Fruit fly (Drosophila melanogaster) whole organism, embryonic: ENCODE results near the gene yrt.

Source experiments
- Ada2b ChIP-seq: fragments of 200-800 bp; sonication (Bioruptor generic); IDR thresholded peaks from 2 replicates; pipeline ENCODE4 v1.3.6; 2022; ENCODE audit warnings: missing biosample characterization, missing genetic modification characterization
- Aef1 ChIP-seq: fragments of 200-800 bp; sonication (Bioruptor generic); IDR thresholded peaks from 3 replicates; pipeline ENCODE4 v1.3.6; 2022; ENCODE audit warnings: missing biosample characterization, missing genetic modification characterization
- B-H1 ChIP-seq: fragments of 200-800 bp; sonication (Bioruptor generic); IDR thresholded peaks from 3 replicates; pipeline ENCODE4 v1.3.6; 2022; ENCODE audit warnings: missing biosample characterization, missing genetic modification characterization
- BtbVII ChIP-seq: fragments of 200-800 bp; sonication (Bioruptor generic); optimal IDR thresholded peaks from 3 replicates; lab custom pipeline; 2017; ENCODE audit warnings: missing biosample characterization, mild to moderate bottlenecking, missing genetic modification characterization
- CG10321 ChIP-seq: fragments of 200-800 bp; sonication (Bioruptor generic); IDR thresholded peaks from 2 replicates; pipeline ENCODE4 v1.3.6; 2022; ENCODE audit warnings: missing biosample characterization, missing genetic modification characterization
- CG13287 ChIP-seq: fragments of 200-800 bp; sonication (Bioruptor generic); IDR thresholded peaks from 2 replicates; pipeline ENCODE4 v1.3.6; 2022; ENCODE audit warnings: missing biosample characterization, missing genetic modification characterization; ENCODE audit not compliant: partially characterized antibody
- CG15269 ChIP-seq: fragments of 200-800 bp; sonication (Bioruptor generic); optimal IDR thresholded peaks from 2 replicates; lab custom pipeline; 2018; ENCODE audit warnings: missing biosample characterization, mild to moderate bottlenecking, missing genetic modification characterization, moderate library complexity
- CG1529 ChIP-seq: fragments of 200-800 bp; sonication (Bioruptor generic); optimal IDR thresholded peaks from 3 replicates; lab custom pipeline; 2018; ENCODE audit warnings: missing biosample characterization, missing genetic modification characterization
- CG16813 ChIP-seq: fragments of 200-800 bp; sonication (Bioruptor generic); IDR thresholded peaks from 3 replicates; pipeline ENCODE4 v1.3.6; 2022; ENCODE audit warnings: missing biosample characterization, missing genetic modification characterization; ENCODE audit not compliant: partially characterized antibody
- CG17568 ChIP-seq: fragments of 200-800 bp; sonication (Bioruptor generic); optimal IDR thresholded peaks from 2 replicates; lab custom pipeline; 2018; ENCODE audit warnings: missing biosample characterization, mild to moderate bottlenecking, missing genetic modification characterization, moderate library complexity
- CG18262 ChIP-seq: fragments of 200-800 bp; optimal IDR thresholded peaks from 3 replicates; lab custom pipeline; 2019; ENCODE audit warnings: missing biosample characterization, mild to moderate bottlenecking, missing genetic modification characterization, moderate library complexity
- CG2116 ChIP-seq: fragments of 200-800 bp; sonication (Bioruptor generic); optimal IDR thresholded peaks from 3 replicates; lab custom pipeline; 2018; ENCODE audit warnings: missing biosample characterization, mild to moderate bottlenecking, missing genetic modification characterization
- CG2199 ChIP-seq: fragments of 200-800 bp; sonication (Bioruptor generic); IDR thresholded peaks from 3 replicates; pipeline ENCODE4 v1.3.6; 2022; ENCODE audit warnings: missing biosample characterization, missing genetic modification characterization
- CG3847 ChIP-seq: fragments of 200-800 bp; sonication (Bioruptor generic); IDR thresholded peaks from 2 replicates; pipeline ENCODE4 v1.3.6; 2022; ENCODE audit warnings: missing biosample characterization, missing genetic modification characterization
- CG4424 ChIP-seq: fragments of 200-800 bp; sonication (Bioruptor generic); optimal IDR thresholded peaks from 3 replicates; lab custom pipeline; 2016; ENCODE audit warnings: missing biosample characterization, missing genetic modification characterization
- CG6175 ChIP-seq: fragments of 200-800 bp; sonication (Bioruptor generic); IDR thresholded peaks from 3 replicates; pipeline ENCODE4 v1.3.6; 2022; ENCODE audit warnings: missing biosample characterization, missing genetic modification characterization
- CG6765 ChIP-seq: fragments of 200-800 bp; sonication (Bioruptor generic); optimal IDR thresholded peaks from 3 replicates; lab custom pipeline; 2017; ENCODE audit warnings: missing biosample characterization, mild to moderate bottlenecking, missing genetic modification characterization
- CG7786 ChIP-seq: fragments of 200-800 bp; sonication (Bioruptor generic); optimal IDR thresholded peaks from 2 replicates; lab custom pipeline; 2016; ENCODE audit warnings: missing biosample characterization, missing genetic modification characterization
- CG8924 ChIP-seq: fragments of 200-800 bp; optimal IDR thresholded peaks from 3 replicates; lab custom pipeline; 2019; ENCODE audit warnings: missing biosample characterization, mild to moderate bottlenecking, missing genetic modification characterization, moderate library complexity
- CG9437 ChIP-seq: fragments of 200-800 bp; sonication (Bioruptor generic); optimal IDR thresholded peaks from 2 replicates; lab custom pipeline; 2018; ENCODE audit warnings: missing biosample characterization, mild to moderate bottlenecking, missing genetic modification characterization
- Camta ChIP-seq: fragments of 200-800 bp; sonication (Bioruptor generic); optimal IDR thresholded peaks from 2 replicates; lab custom pipeline; 2016; ENCODE audit warnings: missing biosample characterization, missing genetic modification characterization
- Dll ChIP-seq: fragments of 200-800 bp; sonication (Bioruptor generic); IDR thresholded peaks from 4 replicates; pipeline ENCODE4 v1.3.6; 2022; ENCODE audit warnings: missing biosample characterization, missing genetic modification characterization; ENCODE audit not compliant: partially characterized antibody
- ERR ChIP-seq: fragments of 200-800 bp; sonication (Bioruptor generic); optimal IDR thresholded peaks from 2 replicates; lab custom pipeline; 2016; ENCODE audit warnings: missing biosample characterization, missing genetic modification characterization
- Ets65A ChIP-seq: fragments of 200-800 bp; sonication (Bioruptor generic); peaks from one replicate; lab custom pipeline; 2016; ENCODE audit warnings: missing biosample characterization, missing genetic modification characterization
- GATAe ChIP-seq: fragments of 200-800 bp; sonication (Bioruptor generic); conservative IDR thresholded peaks from 2 replicates; pipeline ENCODE4 v1.3.6; 2022; ENCODE audit warnings: missing biosample characterization, missing genetic modification characterization
- HLH54F ChIP-seq: fragments of 200-800 bp; sonication (Bioruptor generic); optimal IDR thresholded peaks from 3 replicates; lab custom pipeline; 2016; ENCODE audit warnings: missing biosample characterization, missing genetic modification characterization
- Hr51 ChIP-seq, 2 experiments: fragments of 200-800 bp; sonication (Bioruptor generic); optimal IDR thresholded peaks; 2 replicates in 1 of 2; 3 replicates in 1 of 2; lab custom pipeline; 2016 to 2018; ENCODE audit warnings: missing biosample characterization in 2 of 2, missing genetic modification characterization in 2 of 2, mild to moderate bottlenecking in 1 of 2, moderate library complexity in 1 of 2
- Nf-YC ChIP-seq: fragments of 200-800 bp; optimal IDR thresholded peaks from 3 replicates; lab custom pipeline; 2019; ENCODE audit warnings: missing biosample characterization, mild to moderate bottlenecking, missing genetic modification characterization, moderate library complexity
- Oaz ChIP-seq: fragments of 200-800 bp; sonication (Bioruptor generic); IDR thresholded peaks from 2 replicates; pipeline ENCODE4 v1.3.6; 2022; ENCODE audit warnings: missing biosample characterization, missing genetic modification characterization
- Rfx ChIP-seq: fragments of 200-800 bp; sonication (Bioruptor generic); IDR thresholded peaks from 2 replicates; pipeline ENCODE4 v1.3.6; 2022; ENCODE audit warnings: missing biosample characterization, missing genetic modification characterization
- abd-A ChIP-seq: fragments of 200-800 bp; sonication (Bioruptor generic); optimal IDR thresholded peaks from 3 replicates; lab custom pipeline; 2019; ENCODE audit warnings: missing biosample characterization, mild to moderate bottlenecking, missing genetic modification characterization, moderate library complexity
- ara ChIP-seq: fragments of 200-800 bp; sonication (Bioruptor generic); IDR thresholded peaks from 2 replicates; pipeline ENCODE4 v1.3.6; 2022; ENCODE audit warnings: missing biosample characterization, missing genetic modification characterization
- bowl ChIP-seq: fragments of 200-800 bp; sonication (Bioruptor generic); IDR thresholded peaks from 2 replicates; pipeline ENCODE4 v1.3.6; 2022; ENCODE audit warnings: missing biosample characterization, missing genetic modification characterization
- dimm ChIP-seq: fragments of 200-800 bp; sonication (Bioruptor generic); IDR thresholded peaks from 2 replicates; pipeline ENCODE4 v1.3.6; 2022; ENCODE audit warnings: missing biosample characterization, missing genetic modification characterization
- fd3F ChIP-seq: fragments of 200-800 bp; sonication (Bioruptor generic); optimal IDR thresholded peaks from 2 replicates; lab custom pipeline; 2018; ENCODE audit warnings: missing biosample characterization, mild to moderate bottlenecking, missing genetic modification characterization, moderate library complexity
- gcm ChIP-seq: fragments of 200-800 bp; sonication (Bioruptor generic); optimal IDR thresholded peaks from 2 replicates; lab custom pipeline; 2019; ENCODE audit warnings: missing biosample characterization, mild to moderate bottlenecking, missing genetic modification characterization, moderate library complexity
- gsb-n ChIP-seq: fragments of 200-800 bp; sonication (Bioruptor generic); optimal IDR thresholded peaks from 3 replicates; lab custom pipeline; 2018; ENCODE audit warnings: missing biosample characterization, mild to moderate bottlenecking, missing genetic modification characterization
- h ChIP-seq: fragments of >200 bp; optimal IDR thresholded peaks from 2 replicates; lab custom pipeline; 2017
- hbn ChIP-seq: fragments of 200-800 bp; sonication (Bioruptor generic); IDR thresholded peaks from 2 replicates; pipeline ENCODE4 v1.3.6; 2022; ENCODE audit warnings: missing biosample characterization, missing genetic modification characterization; ENCODE audit not compliant: partially characterized antibody
- her ChIP-seq: fragments of 200-800 bp; sonication (Bioruptor generic); optimal IDR thresholded peaks from 2 replicates; lab custom pipeline; 2016; ENCODE audit warnings: missing biosample characterization, missing genetic modification characterization
- insv ChIP-seq, 2 experiments: fragments of 200-800 bp; sonication (Bioruptor generic); optimal IDR thresholded peaks; 3 replicates each; lab custom pipeline; 2016 to 2018; ENCODE audit warnings: missing biosample characterization in 2 of 2, missing genetic modification characterization in 2 of 2
- mld ChIP-seq: fragments of 200-800 bp; sonication (Bioruptor generic); IDR thresholded peaks from 3 replicates; pipeline ENCODE4 v1.3.6; 2022; ENCODE audit warnings: missing biosample characterization, missing genetic modification characterization; ENCODE audit not compliant: partially characterized antibody
- nerfin-2 ChIP-seq: fragments of 200-800 bp; sonication (Bioruptor generic); IDR thresholded peaks from 2 replicates; pipeline ENCODE4 v1.3.6; 2022; ENCODE audit warnings: missing biosample characterization, missing genetic modification characterization; ENCODE audit not compliant: partially characterized antibody
- psq ChIP-seq: fragments of 200-800 bp; sonication (Bioruptor generic); optimal IDR thresholded peaks from 2 replicates; lab custom pipeline; 2017; ENCODE audit warnings: missing biosample characterization, missing genetic modification characterization
- sens ChIP-seq: fragments of 200-800 bp; sonication (Bioruptor generic); peaks from one replicate; lab custom pipeline; 2016; ENCODE audit warnings: missing biosample characterization, missing genetic modification characterization
- sna ChIP-seq: fragments of 200-800 bp; sonication (Bioruptor generic); IDR thresholded peaks from 2 replicates; pipeline ENCODE4 v1.3.6; 2022; ENCODE audit warnings: missing biosample characterization, missing genetic modification characterization; ENCODE audit not compliant: partially characterized antibody
- trem ChIP-seq: fragments of 200-800 bp; optimal IDR thresholded peaks from 3 replicates; lab custom pipeline; 2019; ENCODE audit warnings: missing biosample characterization, mild to moderate bottlenecking, missing genetic modification characterization, moderate library complexity
- trh ChIP-seq: fragments of 200-800 bp; sonication (Bioruptor generic); optimal IDR thresholded peaks from 2 replicates; lab custom pipeline; 2016; ENCODE audit warnings: missing biosample characterization, missing genetic modification characterization
- vfl ChIP-seq: fragments of 200-800 bp; sonication (Bioruptor generic); optimal IDR thresholded peaks from 2 replicates; lab custom pipeline; 2016; ENCODE audit warnings: missing biosample characterization, missing genetic modification characterization
- zen2 ChIP-seq: fragments of 200-800 bp; sonication (Bioruptor generic); IDR thresholded peaks from 3 replicates; pipeline ENCODE4 v1.3.6; 2022; ENCODE audit warnings: missing biosample characterization, missing genetic modification characterization; ENCODE audit not compliant: partially characterized antibody

The yrt gene

dm6 chr3R:13388160-13388870 lies 46.5 kb downstream of the yrt start, which contains the start of gene CG9799:
CG9799 (minus strand) TSS chr3R:13388709.
- TF ChIP-seq ara (GFP tag; lab: Robert Waterston, UW) (0 out of 2 replicates have a peak, but pooled peaks have one; percentile 21), GATAe (no peak), CG16813 (GFP tag; lab: Robert Waterston, UW) (no peak), CG4424 (GFP tag; lab: Kevin White, UChicago) (no peak), Hr51 (GFP tag; optimal IDR thresholded peaks at IDR 0.05; lab: Kevin White, UChicago) (no peak), CG1529 (GFP tag; lab: Kevin White, UChicago) (no peak), CG17568 (GFP tag; lab: Kevin White, UChicago) (no peak), Aef1 (GFP tag; lab: Robert Waterston, UW) (no peak), BtbVII (GFP tag; lab: Kevin White, UChicago) (no peak), CG8924 (tag; lab: Kevin White, UChicago) (no peak), B-H1 (GFP tag; lab: Robert Waterston, UW) (no peak), Nf-YC (no peak), CG2199 (GFP tag; lab: Robert Waterston, UW) (no peak), CG9437 (no peak), fd3F (no peak), dimm (GFP tag; lab: Robert Waterston, UW) (no peak), CG7786 (no peak), CG2116 (GFP tag; lab: Kevin White, UChicago) (peak; percentile 51), HLH54F (no peak), Camta (no peak), CG6175 (peak; percentile 53; the same call in 1 of the 3 replicates), zen2 (peak; percentile 9; the same call in 1 of the 3 replicates), CG6765 (GFP tag; lab: Kevin White, UChicago) (no peak), vfl (no peak), sna (GFP tag; lab: Robert Waterston, UW) (0 out of 2 replicates have a peak, but pooled peaks have one; percentile 14), bowl (GFP tag; lab: Robert Waterston, UW) (no peak), hbn (GFP tag; lab: Robert Waterston, UW) (no peak), CG10321 (GFP tag; lab: Robert Waterston, UW) (no peak), Ets65A (GFP tag; lab: Kevin White, UChicago) (no peak), CG3847 (GFP tag; lab: Robert Waterston, UW) (peak; percentile 7; the same call in 1 of the 2 replicates), trem (tag; lab: Kevin White, UChicago) (peak; percentile 32), sens (GFP tag; lab: Kevin White, UChicago) (peak; percentile 36), abd-A (tag; lab: Kevin White, UChicago) (no peak), mld (GFP tag; lab: Robert Waterston, UW) (0 out of 3 replicates have a peak, but pooled peaks have one; percentile 14), psq (GFP tag; lab: Kevin White, UChicago) (no peak), Ada2b (no peak), h (lab: Kevin White, UChicago) (no peak), insv (GFP tag; optimal IDR thresholded peaks at IDR 0.05; lab: Kevin White, UChicago) (peak in 1 of 2 experiments; percentile 38), ERR (no peak), gcm (GFP tag; lab: Kevin White, UChicago) (no peak), Rfx (no peak), CG13287 (GFP tag; lab: Robert Waterston, UW) (peak; percentile 46; the same call in 1 of the 2 replicates), Dll (GFP tag; lab: Robert Waterston, UW) (peak; percentile 43; the same call in 1 of the 4 replicates), CG15269 (tag; lab: Kevin White, UChicago) (no peak), gsb-n (no peak), her (GFP tag; lab: Kevin White, UChicago) (no peak), CG18262 (tag; lab: Kevin White, UChicago) (no peak), trh (GFP tag; lab: Kevin White, UChicago) (no peak), nerfin-2 (peak; percentile 32; the same call in 1 of the 2 replicates), Oaz (GFP tag; lab: Robert Waterston, UW) (no peak)
